Fruit fly (Drosophila melanogaster): ENCODE results near the gene dpr17.
A peak's percentile ranks its signal among the peaks of the same experiment; 100 is the strongest.

dpr17 gene

dm6 chr3R:12078961-12079360, 15.7 kb upstream of the dpr17 start (continued):
- TF ChIP-seq dm (GFP tag; optimal IDR thresholded peaks at IDR 0.05) (no peak), CG13424 (tag; optimal IDR thresholded peaks at IDR 0.05) (peak; percentile 86), HLH3B (GFP tag; IDR thresholded peaks at IDR 0.05) (peak; percentile 86; the same call in 1 of the 2 replicates), lola (GFP tag; optimal IDR thresholded peaks at IDR 0.05) (no peak), da (GFP tag; optimal IDR thresholded peaks at IDR 0.05) (no peak), CG16813 (GFP tag; IDR thresholded peaks at IDR 0.05; ENCODE audit: partially characterized antibody) (no peak), CG8944 (GFP tag; optimal IDR thresholded peaks at IDR 0.05) (no peak), CG5245 (GFP tag; optimal IDR thresholded peaks at IDR 0.05) (peak; percentile 18), CG15011 (GFP tag; optimal IDR thresholded peaks at IDR 0.05) (peak; percentile 57), Adf1 (GFP tag; IDR thresholded peaks at IDR 0.05) (peak; percentile 52), zfh1 (GFP tag; IDR thresholded peaks at IDR 0.05) (peak; percentile 72), vvl (GFP tag; IDR thresholded peaks at IDR 0.05) (peak; percentile 92; the same call in 1 of the 2 replicates), CG4707 (GFP tag; optimal IDR thresholded peaks at IDR 0.05) (no peak), CG12299 (tag; optimal IDR thresholded peaks at IDR 0.05) (peak; percentile 53), CG8089 (GFP tag; optimal IDR thresholded peaks at IDR 0.05) (no peak), sug (tag; optimal IDR thresholded peaks at IDR 0.05) (no peak), danr (GFP tag; IDR thresholded peaks at IDR 0.05) (peak; percentile 14; the same call in 1 of the 2 replicates), CG7745 (tag; optimal IDR thresholded peaks at IDR 0.05) (no peak), CG8359 (GFP tag; optimal IDR thresholded peaks at IDR 0.05; ENCODE audit: borderline replicate concordance) (no peak), bab2 (GFP tag; optimal IDR thresholded peaks at IDR 0.05) (no peak), Aef1 (GFP tag; IDR thresholded peaks at IDR 0.05) (peak; percentile 87), tx (GFP tag; optimal IDR thresholded peaks at IDR 0.05) (no peak), CG14014 (GFP tag; IDR thresholded peaks at IDR 0.05) (peak; percentile 82), CG10462 (GFP tag; optimal IDR thresholded peaks at IDR 0.05) (no peak), CkIIα-i1 (GFP tag; IDR thresholded peaks at IDR 0.05) (no peak), gcm2 (GFP tag; optimal IDR thresholded peaks at IDR 0.05) (no peak), Xrp1 (GFP tag; IDR thresholded peaks at IDR 0.05) (no peak), CG9727 (GFP tag; optimal IDR thresholded peaks at IDR 0.05) (peak; percentile 70), CG1529 (GFP tag; optimal IDR thresholded peaks at IDR 0.05) (peak; percentile 28), Fer3 (tag; optimal IDR thresholded peaks at IDR 0.05) (peak; percentile 77), CG8478 (optimal IDR thresholded peaks at IDR 0.05) (no peak), knrl (GFP tag; IDR thresholded peaks at IDR 0.05; ENCODE audit: partially characterized antibody) (no peak), disco-r (GFP tag; optimal IDR thresholded peaks at IDR 0.05) (no peak), Atf-2 (GFP tag; optimal IDR thresholded peaks at IDR 0.05) (no peak), CG11398 (GFP tag; optimal IDR thresholded peaks at IDR 0.05) (no peak), CG43689 (GFP tag; IDR thresholded peaks at IDR 0.05) (peak; percentile 59; the same call in 1 of the 2 replicates), Sin3A (optimal IDR thresholded peaks at IDR 0.05) (no peak), p53 (GFP tag; optimal IDR thresholded peaks at IDR 0.05) (no peak), az2 (GFP tag; optimal IDR thresholded peaks at IDR 0.05) (peak; percentile 52), CG8290 (GFP tag; optimal IDR thresholded peaks at IDR 0.05) (no peak), CG8290 (tag; optimal IDR thresholded peaks at IDR 0.05) (no peak), CG2889 (GFP tag; IDR thresholded peaks at IDR 0.05) (peak; percentile 55; the same call in 2 of the 3 replicates), Dref (GFP tag; IDR thresholded peaks at IDR 0.05) (no peak), TFAM (GFP tag; optimal IDR thresholded peaks at IDR 0.05) (no peak), Mad (GFP tag; optimal IDR thresholded peaks at IDR 0.05) (no peak), Poxn (GFP tag; IDR thresholded peaks at IDR 0.05) (peak; percentile 27; the same call in 1 of the 2 replicates), D (optimal IDR thresholded peaks at IDR 0.05) (no peak), D (GFP tag; optimal IDR thresholded peaks at IDR 0.05) (no peak), CG12391 (tag; optimal IDR thresholded peaks at IDR 0.05) (no peak), H15 (GFP tag; IDR thresholded peaks at IDR 0.05) (peak; percentile 71; the same call in 2 of the 3 replicates), ftz-f1 (GFP tag; optimal IDR thresholded peaks at IDR 0.05) (no peak), CG9876 (GFP tag; optimal IDR thresholded peaks at IDR 0.05) (no peak), CG15269 (tag; optimal IDR thresholded peaks at IDR 0.05) (peak; percentile 85), CG6689 (GFP tag; IDR thresholded peaks at IDR 0.05) (peak; percentile 83)

All from whole organism, embryonic.